Fruit fly (Drosophila melanogaster) whole organism, embryonic: ENCODE data around the gene CG10376.
A peak's percentile ranks its signal among the peaks of the same experiment; 100 is the strongest.

ENCODE experiments used
- Awh ChIP-seq: fragments of 200-800 bp; sonication (Bioruptor generic); IDR thresholded peaks from 2 replicates; pipeline ENCODE4, ENCODE4 v1.3.6; 2022; ENCODE audit warnings: missing biosample characterization, missing genetic modification characterization
- Bgb ChIP-seq: fragments of 200-800 bp; sonication (Bioruptor generic); IDR thresholded peaks from 2 replicates; pipeline ENCODE4 v1.3.6; 2022; ENCODE audit warnings: missing biosample characterization, missing genetic modification characterization; ENCODE audit not compliant: partially characterized antibody
- CG11695 ChIP-seq: fragments of 200-800 bp; sonication (Bioruptor generic); IDR thresholded peaks from 3 replicates; pipeline ENCODE4 v1.3.6; 2022; ENCODE audit warnings: missing biosample characterization, missing genetic modification characterization
- CG12104 ChIP-seq: fragments of 200-800 bp; sonication (Bioruptor generic); optimal IDR thresholded peaks from 3 replicates; lab custom pipeline; 2016; ENCODE audit warnings: missing biosample characterization, missing genetic modification characterization
- CG13287 ChIP-seq: fragments of 200-800 bp; sonication (Bioruptor generic); IDR thresholded peaks from 2 replicates; pipeline ENCODE4 v1.3.6; 2022; ENCODE audit warnings: missing biosample characterization, missing genetic modification characterization; ENCODE audit not compliant: partially characterized antibody
- CG13775 ChIP-seq: fragments of 200-800 bp; sonication (Bioruptor generic); optimal IDR thresholded peaks from 3 replicates; lab custom pipeline; 2017; ENCODE audit warnings: missing biosample characterization, mild to moderate bottlenecking, missing genetic modification characterization
- CG14014 ChIP-seq: fragments of 200-800 bp; sonication (Bioruptor generic); IDR thresholded peaks from 2 replicates; pipeline ENCODE4 v1.3.6; 2022; ENCODE audit warnings: missing biosample characterization, missing genetic modification characterization
- CG14860 ChIP-seq: fragments of 200-800 bp; sonication (Bioruptor generic); IDR thresholded peaks from 3 replicates; pipeline ENCODE4 v1.3.6; 2022; ENCODE audit warnings: missing biosample characterization, missing genetic modification characterization; ENCODE audit not compliant: partially characterized antibody
- CG15011 ChIP-seq: fragments of 200-800 bp; sonication (Bioruptor generic); optimal IDR thresholded peaks from 3 replicates; lab custom pipeline; 2018; ENCODE audit warnings: missing biosample characterization, mild to moderate bottlenecking, missing genetic modification characterization
- CG15269 ChIP-seq: fragments of 200-800 bp; sonication (Bioruptor generic); optimal IDR thresholded peaks from 2 replicates; lab custom pipeline; 2018; ENCODE audit warnings: missing biosample characterization, mild to moderate bottlenecking, missing genetic modification characterization, moderate library complexity
- CG17802 ChIP-seq: fragments of 200-800 bp; sonication (Bioruptor generic); optimal IDR thresholded peaks from 2 replicates; lab custom pipeline; 2018; ENCODE audit warnings: missing biosample characterization, mild to moderate bottlenecking, missing genetic modification characterization, moderate library complexity
- CG30431 ChIP-seq: fragments of 200-800 bp; sonication (Bioruptor generic); optimal IDR thresholded peaks from 2 replicates; lab custom pipeline; 2017; ENCODE audit warnings: missing biosample characterization, missing genetic modification characterization
- CG31224 ChIP-seq: fragments of 200-800 bp; sonication (Bioruptor generic); IDR thresholded peaks from 2 replicates; pipeline ENCODE4 v1.3.6; 2022; ENCODE audit warnings: missing biosample characterization, missing genetic modification characterization
- CG3281 ChIP-seq: fragments of 200-800 bp; sonication (Bioruptor generic); optimal IDR thresholded peaks from 3 replicates; lab custom pipeline; 2017; ENCODE audit warnings: missing biosample characterization, mild to moderate bottlenecking, missing genetic modification characterization
- CG6175 ChIP-seq: fragments of 200-800 bp; sonication (Bioruptor generic); IDR thresholded peaks from 3 replicates; pipeline ENCODE4 v1.3.6; 2022; ENCODE audit warnings: missing biosample characterization, missing genetic modification characterization
- CG7839 ChIP-seq: fragments of 200-800 bp; sonication (Bioruptor generic); optimal IDR thresholded peaks from 3 replicates; lab custom pipeline; 2018; ENCODE audit warnings: missing biosample characterization, mild to moderate bottlenecking, missing genetic modification characterization, moderate library complexity
- CG8359 ChIP-seq: fragments of 200-800 bp; sonication (Bioruptor generic); optimal IDR thresholded peaks from 2 replicates; lab custom pipeline; 2017; ENCODE audit warnings: missing biosample characterization, mild to moderate bottlenecking, missing genetic modification characterization, borderline replicate concordance
- D19B ChIP-seq: fragments of 200-800 bp; sonication (Bioruptor generic); optimal IDR thresholded peaks from 2 replicates; lab custom pipeline; 2017; ENCODE audit warnings: missing biosample characterization, mild to moderate bottlenecking, missing genetic modification characterization
- Dip2 ChIP-seq: fragments of 200-800 bp; sonication (Bioruptor generic); IDR thresholded peaks from 2 replicates; pipeline ENCODE4 v1.3.6; 2022; ENCODE audit warnings: missing biosample characterization, missing genetic modification characterization
- Dref ChIP-seq: fragments of 200-800 bp; sonication (Bioruptor generic); IDR thresholded peaks from 2 replicates; pipeline ENCODE4 v1.3.6; 2022; ENCODE audit warnings: missing biosample characterization, missing genetic modification characterization
- E2f1 ChIP-seq: fragments of 200-800 bp; sonication (Bioruptor generic); IDR thresholded peaks from 2 replicates; pipeline ENCODE4 v1.3.6; 2022; ENCODE audit warnings: missing biosample characterization, missing genetic modification characterization
- ERR ChIP-seq: fragments of 200-800 bp; sonication (Bioruptor generic); optimal IDR thresholded peaks from 2 replicates; lab custom pipeline; 2016; ENCODE audit warnings: missing biosample characterization, missing genetic modification characterization
- Ets65A ChIP-seq: fragments of 200-800 bp; sonication (Bioruptor generic); peaks from one replicate; lab custom pipeline; 2016; ENCODE audit warnings: missing biosample characterization, missing genetic modification characterization
- H2.0 ChIP-seq: fragments of 200-800 bp; sonication (Bioruptor generic); IDR thresholded peaks from 2 replicates; pipeline ENCODE4 v1.3.6; 2022; ENCODE audit warnings: missing biosample characterization, missing genetic modification characterization
- HHEX ChIP-seq: fragments of 200-800 bp; sonication (Bioruptor generic); optimal IDR thresholded peaks from 3 replicates; lab custom pipeline; 2017; ENCODE audit warnings: missing biosample characterization, mild to moderate bottlenecking, missing genetic modification characterization, missing genetic modification reagents
- HLH54F ChIP-seq: fragments of 200-800 bp; sonication (Bioruptor generic); optimal IDR thresholded peaks from 3 replicates; lab custom pipeline; 2016; ENCODE audit warnings: missing biosample characterization, missing genetic modification characterization
- HmgD ChIP-seq: fragments of 200-800 bp; sonication (Bioruptor generic); optimal IDR thresholded peaks from 3 replicates; lab custom pipeline; 2016; ENCODE audit warnings: missing biosample characterization, missing genetic modification characterization
- Kr ChIP-seq: fragments of 200-800 bp; sonication (Bioruptor generic); optimal IDR thresholded peaks from 2 replicates; lab custom pipeline; 2017; ENCODE audit warnings: missing biosample characterization, mild to moderate bottlenecking, missing genetic modification characterization
- NK7.1 ChIP-seq: fragments of 200-800 bp; sonication (Bioruptor generic); optimal IDR thresholded peaks from 3 replicates; lab custom pipeline; 2016; ENCODE audit warnings: missing biosample characterization, missing genetic modification characterization
- Neu2 ChIP-seq: fragments of 200-800 bp; sonication (Bioruptor generic); optimal IDR thresholded peaks from 3 replicates; lab custom pipeline; 2016; ENCODE audit warnings: missing biosample characterization, missing genetic modification characterization, borderline replicate concordance
- Nf-YB ChIP-seq: fragments of 200-800 bp; sonication (Bioruptor generic); optimal IDR thresholded peaks from 3 replicates; lab custom pipeline; 2019; ENCODE audit warnings: missing biosample characterization, mild to moderate bottlenecking, missing genetic modification characterization, moderate library complexity
- Six4 ChIP-seq: fragments of 200-800 bp; sonication (Bioruptor generic); optimal IDR thresholded peaks from 2 replicates; lab custom pipeline; 2016; ENCODE audit warnings: missing biosample characterization, missing genetic modification characterization
- Xbp1 ChIP-seq: fragments of 200-800 bp; sonication (Bioruptor generic); optimal IDR thresholded peaks from 3 replicates; lab custom pipeline; 2016; ENCODE audit warnings: missing biosample characterization, mild to moderate bottlenecking, missing genetic modification characterization
- ab ChIP-seq: fragments of 200-800 bp; sonication (Bioruptor generic); optimal IDR thresholded peaks from 2 replicates; lab custom pipeline; 2016; ENCODE audit warnings: missing biosample characterization, missing genetic modification characterization
- amos ChIP-seq: fragments of 200-800 bp; sonication (Bioruptor generic); IDR thresholded peaks from 2 replicates; pipeline ENCODE4 v1.3.6; 2022; ENCODE audit warnings: missing biosample characterization, missing genetic modification characterization; ENCODE audit not compliant: partially characterized antibody
- ash1 ChIP-seq: fragments of 200-800 bp; sonication (Bioruptor generic); optimal IDR thresholded peaks from 2 replicates; lab custom pipeline; 2018; ENCODE audit warnings: missing biosample characterization, mild to moderate bottlenecking, missing genetic modification characterization
- dpn ChIP-seq, 2 experiments: fragments of 200-800 bp; sonication (Bioruptor generic); optimal IDR thresholded peaks; 3 replicates each; lab custom pipeline; 2016; ENCODE audit warnings: missing biosample characterization in 2 of 2, missing genetic modification characterization in 2 of 2
- eve ChIP-seq, 2 experiments: fragments of >200 bp; optimal IDR thresholded peaks; 2 replicates each; lab custom pipeline; 2017; ENCODE audit warnings: missing biosample characterization in 2 of 2, missing genetic modification characterization in 2 of 2
- grn ChIP-seq: fragments of 200-800 bp; sonication (Bioruptor generic); optimal IDR thresholded peaks from 3 replicates; lab custom pipeline; 2017; ENCODE audit warnings: missing biosample characterization, missing genetic modification characterization
- hb ChIP-seq: fragments of 200-800 bp; sonication (Bioruptor generic); IDR thresholded peaks from 3 replicates; pipeline ENCODE4 v1.3.6; 2022; ENCODE audit warnings: missing biosample characterization, missing genetic modification characterization; ENCODE audit not compliant: partially characterized antibody
- hbn ChIP-seq: fragments of 200-800 bp; sonication (Bioruptor generic); IDR thresholded peaks from 2 replicates; pipeline ENCODE4 v1.3.6; 2022; ENCODE audit warnings: missing biosample characterization, missing genetic modification characterization; ENCODE audit not compliant: partially characterized antibody
- lola ChIP-seq, 3 experiments: fragments of >200 bp in 2 of 3; fragments of 200-800 bp in 1 of 3; sonication (Bioruptor generic) in 1 of 3; optimal IDR thresholded peaks; 2 replicates each; lab custom pipeline; 2017 to 2019; ENCODE audit warnings: missing biosample characterization in 3 of 3, missing genetic modification characterization in 3 of 3, mild to moderate bottlenecking in 1 of 3, moderate library complexity in 1 of 3
- odd ChIP-seq: fragments of 200-800 bp; sonication (Bioruptor generic); optimal IDR thresholded peaks from 2 replicates; lab custom pipeline; 2017; ENCODE audit warnings: missing biosample characterization, mild to moderate bottlenecking, missing genetic modification characterization
- otp ChIP-seq: fragments of 200-800 bp; sonication (Bioruptor generic); IDR thresholded peaks from 3 replicates; pipeline ENCODE4, ENCODE4 v1.3.6; 2022; ENCODE audit warnings: missing biosample characterization, missing genetic modification characterization
- sd ChIP-seq: fragments of 200-800 bp; sonication (Bioruptor generic); optimal IDR thresholded peaks from 3 replicates; lab custom pipeline; 2018; ENCODE audit warnings: missing biosample characterization, mild to moderate bottlenecking, missing genetic modification characterization, moderate library complexity
- sob ChIP-seq: fragments of 200-800 bp; sonication (Bioruptor generic); IDR thresholded peaks from 2 replicates; pipeline ENCODE4 v1.3.6; 2022; ENCODE audit warnings: missing biosample characterization, missing genetic modification characterization
- tap ChIP-seq: fragments of 200-800 bp; optimal IDR thresholded peaks from 3 replicates; lab custom pipeline; 2019; ENCODE audit warnings: missing biosample characterization, mild to moderate bottlenecking, missing genetic modification characterization, moderate library complexity
- tin ChIP-seq: fragments of 200-800 bp; sonication (Bioruptor generic); optimal IDR thresholded peaks from 3 replicates; lab custom pipeline; 2016; ENCODE audit warnings: missing biosample characterization, missing genetic modification characterization
- trem ChIP-seq: fragments of 200-800 bp; optimal IDR thresholded peaks from 3 replicates; lab custom pipeline; 2019; ENCODE audit warnings: missing biosample characterization, mild to moderate bottlenecking, missing genetic modification characterization, moderate library complexity
- twi ChIP-seq: fragments of 200-800 bp; optimal IDR thresholded peaks from 2 replicates; lab custom pipeline; 2019; ENCODE audit warnings: missing biosample characterization, mild to moderate bottlenecking, missing genetic modification characterization, moderate library complexity

The CG10376 gene

DNA sequence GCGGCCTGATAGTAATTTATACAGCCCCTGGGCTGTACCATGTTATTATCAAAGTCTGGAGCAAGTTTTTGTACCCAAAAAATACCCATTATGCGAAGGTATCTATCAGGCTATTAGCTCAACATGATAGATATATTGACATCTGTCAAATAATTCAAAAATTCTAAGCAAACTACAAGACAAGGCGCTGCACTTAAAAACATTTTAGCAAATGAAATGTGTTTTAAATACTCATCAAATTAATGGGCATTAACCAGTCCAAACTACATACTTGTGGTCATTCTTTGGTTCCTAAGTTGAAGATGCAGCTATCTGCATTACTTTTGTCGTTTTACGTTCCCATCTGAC lies 49.6 kb downstream of the CG10376 start (continued):
- TF ChIP-seq ash1 (GFP tag; lab: Kevin White, UChicago) (no peak), twi (tag; lab: Kevin White, UChicago) (peak; percentile 61), Six4 (GFP tag; lab: Kevin White, UChicago) (peak; percentile 67), CG6175 (peak; percentile 45; the same call in 1 of the 3 replicates), sob (GFP tag; lab: Robert Waterston, UW) (peak; percentile 75), tap (tag; lab: Kevin White, UChicago) (peak; percentile 78), tin (GFP tag; lab: Kevin White, UChicago) (peak; percentile 58), CG11695 (GFP tag; lab: Robert Waterston, UW) (peak; percentile 58; the same call in 1 of the 3 replicates), grn (GFP tag; lab: Kevin White, UChicago) (peak; percentile 37), eve (GFP tag; optimal IDR thresholded peaks at IDR 0.05; lab: Kevin White, UChicago) (peak in 1 of 2 experiments; percentile 87), CG8359 (GFP tag; lab: Kevin White, UChicago) (peak; percentile 51), CG15011 (GFP tag; lab: Kevin White, UChicago) (peak; percentile 44), lola (GFP tag; optimal IDR thresholded peaks at IDR 0.05; lab: Kevin White, UChicago) (peak in 1 of 3 experiments; percentile 58), CG14860 (GFP tag; lab: Robert Waterston, UW) (no peak), Awh (GFP tag; lab: Robert Waterston, UW) (peak; percentile 76), CG13287 (GFP tag; lab: Robert Waterston, UW) (no peak), sd (tag; lab: Kevin White, UChicago) (peak; percentile 14), HmgD (GFP tag; lab: Kevin White, UChicago) (no peak), D19B (GFP tag; lab: Kevin White, UChicago) (peak; percentile 91), ab (GFP tag; lab: Kevin White, UChicago) (no peak), H2.0 (peak; percentile 40; the same call in 1 of the 2 replicates), Kr (GFP tag; lab: Kevin White, UChicago) (no peak), Neu2 (GFP tag; lab: Kevin White, UChicago) (peak; percentile 52), HLH54F (GFP tag; lab: Kevin White, UChicago) (peak; percentile 27), Ets65A (GFP tag; lab: Kevin White, UChicago) (peak; percentile 97), CG12104 (GFP tag; lab: Kevin White, UChicago) (peak; percentile 52), odd (no peak), Dref (no peak), amos (GFP tag; lab: Robert Waterston, UW) (no peak), CG14014 (GFP tag; lab: Robert Waterston, UW) (0 out of 2 replicates have a peak, but pooled peaks have one; percentile 15), CG31224 (GFP tag; lab: Robert Waterston, UW) (peak; percentile 61), CG30431 (no peak), hbn (no peak), ERR (GFP tag; lab: Kevin White, UChicago) (peak; percentile 22), Nf-YB (GFP tag; lab: Kevin White, UChicago) (peak; percentile 3), trem (tag; lab: Kevin White, UChicago) (peak; percentile 57), E2f1 (GFP tag; lab: Robert Waterston, UW) (peak; percentile 58), CG7839 (tag; lab: Kevin White, UChicago) (peak; percentile 83), hb (GFP tag; lab: Robert Waterston, UW) (no peak), CG17802 (tag; lab: Kevin White, UChicago) (peak; percentile 66), Xbp1 (GFP tag; lab: Kevin White, UChicago) (peak; percentile 77), Bgb (GFP tag; lab: Robert Waterston, UW) (no peak), CG15269 (peak; percentile 62), CG3281 (GFP tag; lab: Kevin White, UChicago) (peak; percentile 43), dpn (GFP tag; optimal IDR thresholded peaks at IDR 0.05; lab: Kevin White, UChicago) (peak; percentile 26 to 66), otp (GFP tag; lab: Robert Waterston, UW) (peak; percentile 75; the same call in 2 of the 3 replicates), HHEX (peak; percentile 45), NK7.1 (peak; percentile 5), Dip2 (GFP tag; lab: Robert Waterston, UW) (no peak), CG13775 (GFP tag; lab: Kevin White, UChicago) (no peak)
